In genomic region chrIII:9912501-9912900, ce11 we compare ENCODE assay signal across 4 worm cellular contexts.
TF ChIP-seq lines count a peak whose summit lies in the region.

No protein-coding gene starts in this region.

TF ChIP-seq in whole organism, L1 larva, 84 proteins besides CTCF, POLR2A, EP300 and RAD21:
- TF ChIP-seq ceh-82 (tag; optimal IDR thresholded peaks at IDR 0.05; lab: Kevin White, UChicago): peak in 1 of 3 experiments; percentile 3
- peak in 1 of 2 experiments; percentile 42 for TF ChIP-seq efl-1 (optimal IDR thresholded peaks at IDR 0.05; lab: Kevin White, UChicago)
- TF ChIP-seq efl-1 (GFP tag; optimal IDR thresholded peaks at IDR 0.05 in 1 of 2; lab: Kevin White, UChicago): peak; percentile 68 to 96
- peak; percentile 43 to 76 for TF ChIP-seq lin-35 (GFP tag; optimal IDR thresholded peaks at IDR 0.05; lab: Kevin White, UChicago)
- no peak for TF ChIP-seq nhr-47 (tag; optimal IDR thresholded peaks at IDR 0.05; lab: Kevin White, UChicago)
- TF ChIP-seq skn-1 (tag; optimal IDR thresholded peaks at IDR 0.05; lab: Kevin White, UChicago): peak; percentile 77
- peak; percentile 49 to 69 (median 64) for TF ChIP-seq dpl-1 (GFP tag; optimal IDR thresholded peaks at IDR 0.05; lab: Kevin White, UChicago)
- no peak for TF ChIP-seq tlp-1 (tag; optimal IDR thresholded peaks at IDR 0.05; lab: Kevin White, UChicago)
- no peak for TF ChIP-seq sptf-1 (tag; optimal IDR thresholded peaks at IDR 0.05; lab: Kevin White, UChicago)
- no peak for TF ChIP-seq sox-4 (tag; optimal IDR thresholded peaks at IDR 0.05; lab: Kevin White, UChicago)
- no peak for TF ChIP-seq snu-23 (GFP tag; optimal IDR thresholded peaks at IDR 0.05; lab: Kevin White, UChicago)
- no peak for TF ChIP-seq hpl-2 (GFP tag; optimal IDR thresholded peaks at IDR 0.05; lab: Kevin White, UChicago)

TF ChIP-seq in whole organism, L2 larva, 48 proteins besides CTCF, POLR2A, EP300 and RAD21:
- no peak for TF ChIP-seq alr-1 (tag; optimal IDR thresholded peaks at IDR 0.05; lab: Kevin White, UChicago)
- peak; percentile 45 for TF ChIP-seq gmeb-1 (tag; optimal IDR thresholded peaks at IDR 0.05; lab: Kevin White, UChicago)
- TF ChIP-seq nhr-11 (tag; optimal IDR thresholded peaks at IDR 0.05; lab: Kevin White, UChicago): no peak
TF ChIP-seq in whole organism, L2 larva: peak in this region for 1.

TF ChIP-seq in whole organism, L4 larva, 104 proteins besides CTCF, POLR2A, EP300 and RAD21:
- TF ChIP-seq daf-19 (GFP tag; conservative IDR thresholded peaks at IDR 0.05; lab: Robert Waterston, UW) (no peak), lin-38 (GFP tag; IDR thresholded peaks at IDR 0.05; lab: Robert Waterston, UW) (no peak), zag-1 (tag; optimal IDR thresholded peaks at IDR 0.05; lab: Kevin White, UChicago) (no peak), mdt-29 (GFP tag; IDR thresholded peaks at IDR 0.05; lab: Robert Waterston, UW) (no peak), gei-8 (GFP tag; optimal IDR thresholded peaks at IDR 0.05; lab: Kevin White, UChicago) (no peak), saeg-2 (GFP tag; IDR thresholded peaks at IDR 0.05; lab: Robert Waterston, UW) (no peak), nhr-10 (tag; optimal IDR thresholded peaks at IDR 0.05; lab: Kevin White, UChicago) (no peak), dve-1 (tag; optimal IDR thresholded peaks at IDR 0.05; lab: Kevin White, UChicago; ENCODE audit: insufficient read depth) (no peak), ceh-32 (tag; optimal IDR thresholded peaks at IDR 0.05; lab: Kevin White, UChicago; ENCODE audit: poor library complexity) (no peak), dpl-1 (GFP tag; optimal IDR thresholded peaks at IDR 0.05; lab: Kevin White, UChicago) (peak; percentile 55), nhr-25 (tag; optimal IDR thresholded peaks at IDR 0.05; lab: Kevin White, UChicago; ENCODE audit: borderline replicate concordance, insufficient read depth) (no peak), madf-5 (GFP tag; IDR thresholded peaks at IDR 0.05; lab: Robert Waterston, UW) (no peak), hlh-30 (tag; optimal IDR thresholded peaks at IDR 0.05; lab: Kevin White, UChicago; ENCODE audit: insufficient read depth) (peak; percentile 39), lsy-2 (tag; optimal IDR thresholded peaks at IDR 0.05; lab: Kevin White, UChicago) (peak in 1 of 2 experiments; percentile 6), tra-1 (GFP tag; IDR thresholded peaks at IDR 0.05; lab: Robert Waterston, UW) (no peak), nhr-77 (tag; optimal IDR thresholded peaks at IDR 0.05; lab: Kevin White, UChicago) (no peak), ZK337.2 (GFP tag; IDR thresholded peaks at IDR 0.05; lab: Robert Waterston, UW) (no peak), tag-97 (GFP tag; IDR thresholded peaks at IDR 0.05; lab: Robert Waterston, UW) (no peak), arid-1 (GFP tag; conservative IDR thresholded peaks at IDR 0.05; lab: Robert Waterston, UW) (no peak), F10B5.3 (tag; optimal IDR thresholded peaks at IDR 0.05; lab: Kevin White, UChicago) (no peak), daf-16 (GFP tag; optimal IDR thresholded peaks at IDR 0.05; lab: Kevin White, UChicago) (no peak), daf-16 (tag; optimal IDR thresholded peaks at IDR 0.05; lab: Kevin White, UChicago) (peak; percentile 19), aly-2 (tag; optimal IDR thresholded peaks at IDR 0.05; lab: Kevin White, UChicago) (no peak), ceh-28 (tag; optimal IDR thresholded peaks at IDR 0.05; lab: Kevin White, UChicago) (no peak), ztf-11 (tag; optimal IDR thresholded peaks at IDR 0.05; lab: Kevin White, UChicago) (no peak), dmd-6 (GFP tag; IDR thresholded peaks at IDR 0.05; lab: Robert Waterston, UW) (no peak)

TF ChIP-seq in whole organism, young adult, 124 proteins besides CTCF, POLR2A, EP300 and RAD21:
- peak in 1 of 3 experiments; percentile 43 for TF ChIP-seq lin-35 (GFP tag; optimal IDR thresholded peaks at IDR 0.05; lab: Kevin White, UChicago)
- TF ChIP-seq F22D6.2 (tag; optimal IDR thresholded peaks at IDR 0.05; lab: Kevin White, UChicago): no peak
- peak; percentile 80; the same call in 1 of the 2 replicates for TF ChIP-seq cebp-1 (GFP tag; IDR thresholded peaks at IDR 0.05; lab: Robert Waterston, UW)
- peak; percentile 93 for TF ChIP-seq cebp-1 (tag; optimal IDR thresholded peaks at IDR 0.05; lab: Kevin White, UChicago)
